Fruit fly (Drosophila melanogaster): Measurements from ENCODE around the gene CG4080.

The CG4080 gene

DNA sequence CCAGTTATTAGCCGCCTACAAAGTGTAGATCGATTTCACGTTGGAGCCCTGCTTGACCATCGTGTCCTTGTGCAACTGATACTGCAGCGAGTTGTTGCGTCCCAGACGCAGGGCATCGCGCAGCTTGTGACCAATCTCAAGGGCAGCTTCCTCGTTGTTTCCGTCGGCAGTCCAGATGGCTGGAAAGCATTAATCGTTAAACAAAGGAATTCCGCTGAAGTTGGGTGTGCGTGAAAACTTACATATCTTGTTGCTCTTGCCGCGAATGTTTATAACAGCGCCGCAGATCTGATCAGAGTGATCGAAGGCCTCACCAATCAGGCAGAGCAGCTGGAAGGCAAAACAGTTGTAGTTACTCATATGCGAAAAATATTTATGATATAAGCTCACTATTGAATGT is 828 bp upstream of the CG4080 start:
- TF ChIP-seq bbx (GFP tag; IDR thresholded peaks at IDR 0.05; ENCODE audit: partially characterized antibody): 0 out of 2 replicates have a peak, but pooled peaks have one; percentile 9
- no peak for TF ChIP-seq so (GFP tag; IDR thresholded peaks at IDR 0.05)
- no peak for TF ChIP-seq CG2202 (tag; optimal IDR thresholded peaks at IDR 0.05)
- no peak for TF ChIP-seq CG15479 (GFP tag; optimal IDR thresholded peaks at IDR 0.05)
- TF ChIP-seq CG2889 (GFP tag; IDR thresholded peaks at IDR 0.05): no peak
- no peak for TF ChIP-seq zfh1 (GFP tag; IDR thresholded peaks at IDR 0.05)
- no peak for TF ChIP-seq toy (GFP tag; IDR thresholded peaks at IDR 0.05)
- no peak for TF ChIP-seq fu2 (GFP tag; optimal IDR thresholded peaks at IDR 0.05)
- 0 out of 2 replicates have a peak, but pooled peaks have one; percentile 30 for TF ChIP-seq Atf6 (GFP tag; IDR thresholded peaks at IDR 0.05)
- TF ChIP-seq Hr3 (GFP tag; optimal IDR thresholded peaks at IDR 0.05): no peak
- no peak for TF ChIP-seq CG17612 (GFP tag; IDR thresholded peaks at IDR 0.05)
- TF ChIP-seq CrebB (tag; optimal IDR thresholded peaks at IDR 0.05): no peak
- no peak for TF ChIP-seq wdn (GFP tag; IDR thresholded peaks at IDR 0.05)
- TF ChIP-seq CG10321 (GFP tag; IDR thresholded peaks at IDR 0.05): no peak
- no peak for TF ChIP-seq Rx (GFP tag; IDR thresholded peaks at IDR 0.05)
- no peak for TF ChIP-seq hb (GFP tag; IDR thresholded peaks at IDR 0.05; ENCODE audit: partially characterized antibody)

DNA sequence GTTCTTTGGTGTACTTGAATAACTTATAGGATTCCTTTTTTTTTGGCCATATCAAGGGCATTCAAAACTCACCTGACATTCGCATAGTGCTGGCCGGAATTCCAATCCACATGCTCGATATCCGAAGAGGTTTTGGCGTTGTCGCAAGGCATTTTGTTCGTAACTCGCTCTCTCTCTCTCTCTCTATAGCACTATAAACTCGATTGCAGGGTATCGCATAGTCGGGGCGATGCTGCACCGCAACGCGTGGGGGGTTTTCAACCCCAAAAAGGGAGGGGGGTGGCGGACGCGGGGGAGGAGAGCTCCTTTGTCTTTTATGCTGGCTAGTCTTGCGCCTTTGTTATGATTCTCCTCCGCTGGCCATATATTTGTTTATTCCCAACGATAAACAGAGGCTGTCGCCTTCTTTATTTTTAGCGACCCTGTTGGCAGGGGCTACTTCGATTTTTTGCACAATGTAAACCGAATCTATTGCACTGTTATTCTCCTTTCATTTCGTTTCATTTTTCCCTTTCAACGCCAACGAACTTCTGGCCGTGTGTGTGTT is 519 bp downstream of the CG4080 start:
- TF ChIP-seq dimm (GFP tag; IDR thresholded peaks at IDR 0.05) (no peak), CG17359 (tag; optimal IDR thresholded peaks at IDR 0.05) (no peak), Tbp (GFP tag; optimal IDR thresholded peaks at IDR 0.05) (no peak), CG6791 (GFP tag; IDR thresholded peaks at IDR 0.05; ENCODE audit: partially characterized antibody) (no peak), CG10979 (tag; optimal IDR thresholded peaks at IDR 0.05) (no peak), CG4424 (GFP tag; optimal IDR thresholded peaks at IDR 0.05) (peak; percentile 25), Sry-β (GFP tag; optimal IDR thresholded peaks at IDR 0.05) (no peak), dysf (GFP tag; IDR thresholded peaks at IDR 0.05) (peak; percentile 40; the same call in 1 of the 3 replicates), CG30431 (GFP tag; optimal IDR thresholded peaks at IDR 0.05) (no peak), luna (GFP tag; optimal IDR thresholded peaks at IDR 0.05) (no peak), BtbVII (GFP tag; optimal IDR thresholded peaks at IDR 0.05) (no peak), psq (GFP tag; optimal IDR thresholded peaks at IDR 0.05) (no peak), CG6689 (GFP tag; IDR thresholded peaks at IDR 0.05) (no peak), NFAT (GFP tag; IDR thresholded peaks at IDR 0.05) (no peak), CG18764 (GFP tag; optimal IDR thresholded peaks at IDR 0.05) (no peak), ems (GFP tag; optimal IDR thresholded peaks at IDR 0.05) (no peak), seq (GFP tag; IDR thresholded peaks at IDR 0.05) (no peak), Dbx (GFP tag; IDR thresholded peaks at IDR 0.05) (no peak), lab (GFP tag; optimal IDR thresholded peaks at IDR 0.05) (no peak), Hr39 (optimal IDR thresholded peaks at IDR 0.05) (no peak), gt (GFP tag; IDR thresholded peaks at IDR 0.05) (no peak), dm (GFP tag; optimal IDR thresholded peaks at IDR 0.05) (no peak), CG6813 (GFP tag; optimal IDR thresholded peaks at IDR 0.05) (no peak), CG11247 (GFP tag; IDR thresholded peaks at IDR 0.05) (0 out of 2 replicates have a peak, but pooled peaks have one; percentile 11), CG7357 (GFP tag; IDR thresholded peaks at IDR 0.05) (peak; percentile 39; the same call in 1 of the 3 replicates), PHDP (tag; optimal IDR thresholded peaks at IDR 0.05) (no peak), CG42726 (GFP tag; IDR thresholded peaks at IDR 0.05; ENCODE audit: partially characterized antibody) (no peak), CG6175 (GFP tag; IDR thresholded peaks at IDR 0.05) (peak; percentile 38; the same call in 1 of the 3 replicates), Kr (GFP tag; optimal IDR thresholded peaks at IDR 0.05) (no peak), Blimp-1 (GFP tag; optimal IDR thresholded peaks at IDR 0.05) (no peak), Nf-YA (GFP tag; IDR thresholded peaks at IDR 0.05) (no peak), Hey (tag; optimal IDR thresholded peaks at IDR 0.05) (no peak), CG8924 (tag; optimal IDR thresholded peaks at IDR 0.05) (no peak), dmrt99B (tag; optimal IDR thresholded peaks at IDR 0.05) (peak; percentile 9), Hsf (GFP tag; optimal IDR thresholded peaks at IDR 0.05) (no peak), CG32532 (GFP tag; IDR thresholded peaks at IDR 0.05) (peak; percentile 37)

All from whole organism, embryonic.